Worm (Caenorhabditis elegans) whole organism, L1 larva: Measurements from ENCODE around the gene glb-13.

ENCODE experiments used
- aly-2 ChIP-seq: fragments of 150-350 bp; optimal IDR thresholded peaks from 2 replicates; lab custom pipeline; 2014; ENCODE audit warnings: missing biosample characterization, missing genetic modification characterization
- ceh-8 ChIP-seq: fragments of 200-800 bp; sonication (Bioruptor generic); optimal IDR thresholded peaks from 2 replicates; lab custom pipeline; 2018; ENCODE audit warnings: mild to moderate bottlenecking, missing genetic modification characterization, moderate library complexity, missing compliant biosample characterization
- lin-15B ChIP-seq: fragments of 150-350 bp; sonication (generic microtip); optimal IDR thresholded peaks from 3 replicates; lab custom pipeline; 2014; ENCODE audit warnings: missing biosample characterization, missing genetic modification characterization
- lsy-2 ChIP-seq, 2 experiments: fragments of 150-350 bp; optimal IDR thresholded peaks; 2 replicates each; lab custom pipeline; 2014; ENCODE audit warnings: missing biosample characterization in 2 of 2, missing genetic modification characterization in 2 of 2
- mdl-1 ChIP-seq, 2 experiments: fragments of 150-350 bp; optimal IDR thresholded peaks; 2 replicates each; lab custom pipeline; 2014 to 2017; ENCODE audit warnings: missing biosample characterization in 2 of 2, missing genetic modification characterization in 2 of 2, inconsistent platforms in 1 of 2
- nhr-12 ChIP-seq: sonication (generic microtip); optimal IDR thresholded peaks from 2 replicates; lab custom pipeline; 2017; ENCODE audit warnings: missing biosample characterization, missing genetic modification characterization
- nhr-28 ChIP-seq: fragments of 150-350 bp; optimal IDR thresholded peaks from 2 replicates; lab custom pipeline; 2014; ENCODE audit warnings: missing biosample characterization, missing genetic modification characterization
- pag-3 ChIP-seq: sonication (generic microtip); optimal IDR thresholded peaks from 2 replicates; lab custom pipeline; 2017; ENCODE audit warnings: missing genetic modification characterization, mild to moderate bottlenecking, missing compliant biosample characterization, antibody characterized with exemption, borderline replicate concordance; ENCODE audit not compliant: insufficient read depth
- sox-4 ChIP-seq: sonication (generic microtip); optimal IDR thresholded peaks from 2 replicates; lab custom pipeline; 2016; ENCODE audit warnings: missing genetic modification characterization, missing compliant biosample characterization

DNA sequence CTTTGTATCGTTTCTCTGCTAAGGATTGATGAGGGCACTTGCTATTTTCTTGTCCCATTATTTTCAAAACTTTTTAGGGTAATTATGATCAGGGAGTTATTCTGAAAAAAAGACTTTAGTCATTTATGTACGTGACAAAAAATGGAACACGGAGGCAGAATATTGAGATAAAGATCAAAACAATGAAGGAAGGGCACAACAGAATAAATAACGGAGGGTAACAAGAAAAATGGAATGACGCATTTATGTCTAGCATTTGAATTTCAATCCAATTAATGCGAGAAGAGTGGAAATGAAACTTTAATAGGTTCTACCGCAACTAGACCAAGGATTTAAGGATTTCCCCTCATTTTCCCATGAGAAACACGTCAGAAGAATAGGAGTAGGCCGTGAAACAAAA, at the start of gene glb-13:
- no peak for TF ChIP-seq nhr-28
- TF ChIP-seq lin-15B = no peak
- TF ChIP-seq aly-2 (tag; lab: Kevin White, UChicago) = no peak
- no peak for TF ChIP-seq nhr-12 (tag; lab: Kevin White, UChicago)
- TF ChIP-seq mdl-1 (tag; optimal IDR thresholded peaks at IDR 0.05; lab: Kevin White, UChicago) = no peak
- TF ChIP-seq lsy-2 (tag; optimal IDR thresholded peaks at IDR 0.05; lab: Kevin White, UChicago) = no peak
- TF ChIP-seq ceh-8 (GFP tag; lab: Kevin White, UChicago) = no peak
- no peak for TF ChIP-seq pag-3 (tag; lab: Kevin White, UChicago)
- TF ChIP-seq sox-4 = no peak
